Worm (Caenorhabditis elegans) whole organism, early embryonic: Measurements from ENCODE around the gene Y44A6D.3.

Experiments used
- B0310.2 ChIP-seq: sonication (generic microtip); optimal IDR thresholded peaks from 2 replicates; lab custom pipeline; 2016; ENCODE audit warnings: mild to moderate bottlenecking, missing genetic modification characterization, missing compliant biosample characterization
- F13C5.2 ChIP-seq: sonication (generic microtip); optimal IDR thresholded peaks from 2 replicates; lab custom pipeline; 2017; ENCODE audit warnings: mild to moderate bottlenecking, missing genetic modification characterization, inconsistent platforms, missing compliant biosample characterization
- aly-1 ChIP-seq: sonication (generic microtip); optimal IDR thresholded peaks from 2 replicates; lab custom pipeline; 2016; ENCODE audit warnings: missing genetic modification characterization, missing compliant biosample characterization
- ama-1 ChIP-seq: fragments of 150-350 bp; optimal IDR thresholded peaks from 2 replicates; lab custom pipeline; 2014
- ceh-13 ChIP-seq: fragments of 200-800 bp; sonication (Bioruptor generic); optimal IDR thresholded peaks from 2 replicates; lab custom pipeline; 2018; ENCODE audit warnings: mild to moderate bottlenecking, missing genetic modification characterization, missing compliant biosample characterization
- ceh-36 ChIP-seq: sonication (generic microtip); optimal IDR thresholded peaks from 2 replicates; lab custom pipeline; 2016; ENCODE audit warnings: missing genetic modification characterization, inconsistent platforms, missing compliant biosample characterization
- ets-7 ChIP-seq: sonication (generic microtip); optimal IDR thresholded peaks from 2 replicates; lab custom pipeline; 2016; ENCODE audit warnings: missing genotype, missing genetic modification characterization, missing compliant biosample characterization
- flt-1 ChIP-seq: fragments of 200-800 bp; sonication (Bioruptor generic); IDR thresholded peaks from 2 replicates; pipeline ENCODE4 v1.3.6; 2022; ENCODE audit warnings: missing genetic modification characterization, missing compliant biosample characterization
- hmbx-1 ChIP-seq: sonication (generic microtip); optimal IDR thresholded peaks from 2 replicates; lab custom pipeline; 2016; ENCODE audit warnings: mild to moderate bottlenecking, missing genetic modification characterization, missing compliant biosample characterization
- hmg-4 ChIP-seq: fragments of 200-800 bp; sonication (Bioruptor generic); optimal IDR thresholded peaks from 2 replicates; lab custom pipeline; 2018; ENCODE audit warnings: mild to moderate bottlenecking, missing genetic modification characterization, missing compliant biosample characterization
- hnd-1 ChIP-seq: sonication (generic microtip); optimal IDR thresholded peaks from 2 replicates; lab custom pipeline; 2016; ENCODE audit warnings: missing genetic modification characterization, missing compliant biosample characterization
- pes-1 ChIP-seq: fragments of 200-800 bp; sonication (Bioruptor generic); IDR thresholded peaks from 2 replicates; pipeline ENCODE4 v1.3.6; 2022; ENCODE audit warnings: missing genetic modification reagents, missing genetic modification characterization, missing compliant biosample characterization
- scrt-1 ChIP-seq: fragments of 200-800 bp; sonication (Bioruptor generic); IDR thresholded peaks from 2 replicates; pipeline ENCODE4 v1.3.6; 2022; ENCODE audit warnings: missing genetic modification characterization, missing compliant biosample characterization
- sea-1 ChIP-seq: fragments of 200-800 bp; sonication (Bioruptor generic); conservative IDR thresholded peaks from 2 replicates; pipeline ENCODE4 v1.3.6; 2022; ENCODE audit warnings: missing genetic modification characterization, missing compliant biosample characterization
- tbx-11 ChIP-seq: fragments of 200-800 bp; sonication (Bioruptor generic); IDR thresholded peaks from 2 replicates; pipeline ENCODE4 v1.3.6; 2022; ENCODE audit warnings: missing genetic modification characterization, missing compliant biosample characterization
- tbx-37 ChIP-seq: fragments of 200-800 bp; sonication (Bioruptor generic); conservative IDR thresholded peaks from 2 replicates; pipeline ENCODE4 v1.3.6; 2022; ENCODE audit warnings: missing genetic modification reagents, missing genetic modification characterization, missing compliant biosample characterization
- tra-4 ChIP-seq: sonication (generic microtip); optimal IDR thresholded peaks from 2 replicates; lab custom pipeline; 2017; ENCODE audit warnings: missing genetic modification characterization, missing compliant biosample characterization

The Y44A6D.3 gene

DNA sequence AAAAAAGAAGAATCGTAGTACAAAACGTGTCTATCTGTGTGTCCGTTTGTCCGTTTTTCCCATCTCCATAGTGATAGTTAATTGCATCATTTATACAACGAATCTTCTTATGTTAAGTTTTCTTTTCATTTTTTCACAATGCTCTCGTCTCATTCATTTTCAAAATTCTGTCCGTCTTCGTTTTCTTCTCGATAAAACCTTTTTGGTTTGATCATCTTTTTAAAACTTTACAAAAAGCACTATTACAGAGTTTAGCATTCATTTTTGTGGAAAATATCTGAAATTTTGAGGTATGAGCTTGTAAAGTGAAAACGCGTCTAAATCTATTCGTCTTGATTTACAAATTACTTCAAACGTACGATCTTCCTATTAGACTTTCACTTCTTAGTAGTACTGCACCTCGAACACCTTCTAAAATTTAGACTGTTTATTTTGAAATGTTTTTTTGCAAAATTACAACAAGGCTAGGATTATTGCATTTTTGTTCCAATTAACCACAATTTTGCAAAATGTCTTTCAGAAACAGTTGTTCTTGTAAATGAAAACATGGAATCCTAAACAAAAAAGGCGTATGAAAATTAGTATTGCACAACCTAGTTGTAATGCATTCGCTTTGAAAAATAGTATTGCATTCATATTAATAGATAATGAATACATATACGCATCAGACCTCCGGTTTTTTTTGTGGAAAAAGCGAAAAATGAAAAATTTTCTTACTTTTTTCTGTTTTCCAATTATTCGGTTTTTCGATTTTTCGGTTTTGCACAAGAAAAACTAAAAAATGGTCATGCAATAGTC lies 7.0 kb downstream of the Y44A6D.3 start:
- TF ChIP-seq flt-1 (no peak), scrt-1 (GFP tag; lab: Robert Waterston, UW) (no peak), tbx-37 (GFP tag; lab: Robert Waterston, UW) (no peak), tra-4 (tag; lab: Kevin White, UChicago) (no peak), ets-7 (tag; lab: Kevin White, UChicago) (no peak)

DNA sequence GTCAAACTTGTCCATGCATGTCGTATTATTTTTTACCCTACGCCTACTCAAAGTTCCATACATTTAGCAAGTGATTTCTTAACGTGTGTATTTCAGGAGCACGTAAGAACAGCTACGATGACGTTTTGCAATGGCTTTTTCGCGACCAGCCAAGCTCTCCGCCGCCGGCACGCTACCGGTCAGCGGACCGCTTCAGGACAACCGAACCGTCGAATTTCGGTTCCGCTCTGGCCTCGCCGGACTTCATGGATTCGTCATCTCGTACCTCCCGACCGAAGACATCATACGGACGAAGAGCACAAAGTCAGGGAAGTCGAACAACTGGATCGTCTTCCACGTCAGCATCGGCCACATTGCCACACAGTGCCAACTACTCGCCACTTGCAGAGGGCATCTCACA lies 8.6 kb downstream of the Y44A6D.3 start:
- no peak for TF ChIP-seq ceh-13 (GFP tag; lab: Kevin White, UChicago)
- 0 out of 2 replicates have a peak, but pooled peaks have one; percentile 5 for TF ChIP-seq tbx-37 (GFP tag; lab: Robert Waterston, UW)
- no peak for TF ChIP-seq flt-1
- TF ChIP-seq pes-1 (GFP tag; lab: Robert Waterston, UW) = no peak

DNA sequence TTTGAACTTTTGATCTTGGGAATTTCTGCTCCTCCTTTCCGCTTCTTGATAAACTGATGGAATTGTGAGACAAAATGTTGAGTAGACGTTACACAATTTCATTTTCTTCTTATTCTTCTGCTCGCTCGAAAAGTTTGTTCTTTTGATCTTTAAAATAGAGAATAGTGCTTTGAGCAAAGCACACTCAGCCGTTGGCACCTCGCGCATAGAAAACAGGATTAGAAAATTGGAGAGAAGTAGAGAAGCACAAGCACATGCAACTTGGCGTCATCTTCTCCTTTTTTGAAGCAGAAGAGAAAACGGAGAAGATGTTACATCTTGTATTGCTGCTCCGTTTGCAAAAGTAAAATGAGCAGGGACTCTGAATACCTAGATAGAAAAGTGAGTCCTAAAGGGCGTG lies 10.0 kb downstream of the Y44A6D.3 start:
- TF ChIP-seq scrt-1 (GFP tag; lab: Robert Waterston, UW) (no peak), hmg-4 (no peak), tra-4 (tag; lab: Kevin White, UChicago) (no peak), aly-1 (tag; lab: Kevin White, UChicago) (no peak), hnd-1 (no peak), ets-7 (tag; lab: Kevin White, UChicago) (no peak), flt-1 (no peak), ceh-36 (tag; lab: Kevin White, UChicago) (no peak), hmbx-1 (tag; lab: Kevin White, UChicago) (no peak), F13C5.2 (no peak), ama-1 (lab: Kevin White, UChicago) (no peak), ceh-13 (GFP tag; lab: Kevin White, UChicago) (no peak), tbx-37 (GFP tag; lab: Robert Waterston, UW) (no peak), pes-1 (GFP tag; lab: Robert Waterston, UW) (no peak), tbx-11 (GFP tag; lab: Robert Waterston, UW) (no peak), B0310.2 (tag; lab: Kevin White, UChicago) (no peak), sea-1 (GFP tag; lab: Robert Waterston, UW) (no peak)

DNA sequence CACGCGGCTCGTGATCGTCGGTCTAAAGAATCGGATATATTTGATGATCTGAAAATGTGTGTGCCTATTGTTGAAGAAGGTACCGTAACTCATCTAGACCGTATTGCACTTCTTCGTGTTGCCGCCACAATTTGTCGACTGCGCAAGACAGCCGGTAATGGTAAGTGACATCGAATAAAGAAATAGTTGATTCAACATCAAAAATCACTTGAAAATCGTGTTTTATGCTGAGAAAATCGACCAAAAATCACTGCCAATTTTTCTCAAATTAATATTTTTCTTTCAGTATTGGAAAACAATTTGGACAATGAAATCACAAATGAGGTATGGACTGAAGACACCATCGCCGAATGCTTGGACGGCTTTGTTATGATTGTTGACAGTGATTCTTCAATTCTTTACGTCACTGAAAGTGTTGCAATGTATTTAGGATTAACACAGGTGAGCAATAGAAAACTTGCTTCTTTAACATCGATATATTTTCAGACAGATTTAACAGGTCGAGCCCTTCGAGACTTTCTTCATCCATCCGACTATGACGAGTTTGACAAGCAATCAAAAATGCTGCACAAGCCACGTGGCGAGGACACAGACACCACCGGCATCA lies 10.8 kb downstream of the Y44A6D.3 start:
- TF ChIP-seq pes-1 (GFP tag; lab: Robert Waterston, UW) (no peak), ceh-13 (GFP tag; lab: Kevin White, UChicago) (no peak), ama-1 (lab: Kevin White, UChicago) (no peak), sea-1 (GFP tag; lab: Robert Waterston, UW) (no peak), flt-1 (no peak), B0310.2 (tag; lab: Kevin White, UChicago) (no peak), tbx-11 (GFP tag; lab: Robert Waterston, UW) (no peak), hmg-4 (no peak), scrt-1 (GFP tag; lab: Robert Waterston, UW) (no peak)

DNA sequence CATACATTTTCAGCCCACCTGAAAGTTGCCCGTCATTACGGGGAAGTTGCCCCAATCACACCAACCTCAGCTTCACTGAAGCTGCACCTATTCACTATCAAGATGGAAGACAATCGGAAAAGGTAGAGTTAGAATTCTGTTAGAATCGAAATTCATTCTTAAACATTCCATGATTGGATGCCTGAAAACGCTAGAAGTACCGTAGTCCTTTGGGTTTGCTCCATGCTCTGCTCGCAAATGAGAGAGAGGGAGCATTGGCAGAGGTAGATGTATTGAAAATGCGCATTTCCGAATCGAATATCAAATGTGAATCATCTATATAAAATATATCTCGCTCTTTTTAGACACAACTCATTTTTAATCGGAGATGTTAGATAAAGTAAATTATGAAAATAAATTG lies 11.8 kb downstream of the Y44A6D.3 start, which contains the start of gene hif-1:
TSS of gene hif-1 (plus strand) at position 8 of the 400 bp plus-strand sequence.
- no peak for TF ChIP-seq aly-1 (tag; lab: Kevin White, UChicago)

DNA sequence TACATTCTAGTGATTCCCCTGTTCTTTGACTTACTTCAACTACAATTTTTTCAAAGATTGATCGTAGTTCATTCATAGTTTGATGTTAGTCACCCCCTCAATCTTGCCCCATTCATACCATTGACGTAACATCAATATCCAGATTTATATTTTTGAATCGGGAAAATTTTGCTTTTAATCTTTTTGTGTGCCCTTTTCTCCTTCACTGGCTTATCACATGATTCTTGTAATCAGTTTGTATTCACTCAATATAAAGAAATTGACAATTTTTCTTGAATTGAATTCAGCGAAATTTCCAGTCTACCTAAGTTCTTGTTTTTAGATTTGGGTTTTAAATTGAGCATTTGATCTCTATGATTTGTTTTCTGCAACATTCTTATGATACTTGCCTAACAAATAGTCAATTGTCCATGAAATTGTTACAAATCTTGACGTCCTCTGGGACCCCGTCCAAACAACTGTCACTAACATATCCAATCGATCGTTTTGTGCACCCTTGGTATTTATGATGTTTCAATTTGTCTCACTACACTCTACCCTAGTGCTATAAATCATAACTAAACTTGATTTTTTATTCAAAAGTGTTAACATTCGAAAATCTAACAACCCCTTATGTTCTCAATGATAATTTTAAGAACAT lies 12.4 kb downstream of the Y44A6D.3 start:
- TF ChIP-seq tbx-11 (GFP tag; lab: Robert Waterston, UW) = no peak
- TF ChIP-seq F13C5.2 = no peak
- TF ChIP-seq ceh-36 (tag; lab: Kevin White, UChicago) = no peak
- TF ChIP-seq ets-7 (tag; lab: Kevin White, UChicago) = no peak
- TF ChIP-seq tbx-37 (GFP tag; lab: Robert Waterston, UW) = no peak
- TF ChIP-seq hmg-4 = no peak
- TF ChIP-seq hnd-1 = no peak
- no peak for TF ChIP-seq hmbx-1 (tag; lab: Kevin White, UChicago)
- no peak for TF ChIP-seq tra-4 (tag; lab: Kevin White, UChicago)
- TF ChIP-seq flt-1 = no peak
- no peak for TF ChIP-seq ceh-13 (GFP tag; lab: Kevin White, UChicago)
- TF ChIP-seq sea-1 (GFP tag; lab: Robert Waterston, UW) = no peak
- no peak for TF ChIP-seq B0310.2 (tag; lab: Kevin White, UChicago)
- TF ChIP-seq ama-1 (lab: Kevin White, UChicago) = no peak
- TF ChIP-seq scrt-1 (GFP tag; lab: Robert Waterston, UW) = no peak
- no peak for TF ChIP-seq pes-1 (GFP tag; lab: Robert Waterston, UW)
- no peak for TF ChIP-seq aly-1 (tag; lab: Kevin White, UChicago)

DNA sequence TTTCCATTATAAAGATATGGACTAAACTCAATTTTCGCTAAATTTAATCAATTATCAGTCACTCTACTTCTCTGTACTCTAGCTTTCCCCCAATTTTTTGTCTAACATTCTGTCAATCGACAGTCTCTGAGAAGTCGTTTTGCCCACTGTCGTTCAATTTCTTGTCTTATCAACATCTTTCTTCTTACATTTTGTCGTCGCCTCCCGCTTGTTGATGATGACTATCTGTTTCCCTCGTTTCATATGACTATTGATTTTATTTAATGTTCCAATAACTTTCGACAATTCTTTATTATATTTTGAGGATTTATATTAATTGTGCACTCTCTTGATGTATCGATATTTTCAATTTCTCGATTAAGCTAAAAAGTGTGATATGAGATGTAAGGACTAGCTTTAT lies 13.3 kb downstream of the Y44A6D.3 start:
- no peak for TF ChIP-seq ama-1 (lab: Kevin White, UChicago)
- TF ChIP-seq pes-1 (GFP tag; lab: Robert Waterston, UW) = no peak
- TF ChIP-seq hmg-4 = no peak
- no peak for TF ChIP-seq B0310.2 (tag; lab: Kevin White, UChicago)
- TF ChIP-seq hmbx-1 (tag; lab: Kevin White, UChicago) = no peak
- TF ChIP-seq flt-1 = no peak
- TF ChIP-seq scrt-1 (GFP tag; lab: Robert Waterston, UW) = no peak
- no peak for TF ChIP-seq ets-7 (tag; lab: Kevin White, UChicago)
- no peak for TF ChIP-seq aly-1 (tag; lab: Kevin White, UChicago)
- TF ChIP-seq F13C5.2 = no peak
- TF ChIP-seq hnd-1 = no peak
- TF ChIP-seq ceh-13 (GFP tag; lab: Kevin White, UChicago) = no peak
- TF ChIP-seq tbx-11 (GFP tag; lab: Robert Waterston, UW) = no peak
- TF ChIP-seq tbx-37 (GFP tag; lab: Robert Waterston, UW) = no peak
- no peak for TF ChIP-seq ceh-36 (tag; lab: Kevin White, UChicago)
